Worm (Caenorhabditis elegans) whole organism, L2 larva: ENCODE measurements around the gene Y62H9A.7.

Source experiments
- lin-13 ChIP-seq: fragments of 150-350 bp; optimal IDR thresholded peaks from 2 replicates; lab custom pipeline; 2014; ENCODE audit warnings: missing biosample characterization, missing genetic modification reagents, missing genetic modification characterization
- mab-5 ChIP-seq: fragments of 150-350 bp; optimal IDR thresholded peaks from 2 replicates; lab custom pipeline; 2014; ENCODE audit warnings: missing biosample characterization, missing genetic modification characterization
- snpc-4 ChIP-seq: fragments of 150-350 bp; optimal IDR thresholded peaks from 2 replicates; lab custom pipeline; 2014; ENCODE audit warnings: missing biosample characterization, missing genetic modification characterization
- ztf-1 ChIP-seq: fragments of 200-800 bp; sonication (Bioruptor generic); conservative IDR thresholded peaks from 2 replicates; pipeline ENCODE4 v1.3.6; 2022; ENCODE audit warnings: missing genetic modification characterization, missing compliant biosample characterization

ce11 chrX:11885577-11885976, at the start of gene Y62H9A.7:
- TF ChIP-seq mab-5 = no peak
- TF ChIP-seq snpc-4 (tag; lab: Kevin White, UChicago) = no peak
- TF ChIP-seq lin-13 (GFP tag; lab: Kevin White, UChicago) = no peak
- TF ChIP-seq ztf-1 (GFP tag; lab: Robert Waterston, UW) = no peak
